Worm (Caenorhabditis elegans) whole organism, L4 larva: ENCODE results near the gene C25F9.13.

Source experiments
- ceh-32 ChIP-seq: sonication (generic microtip); optimal IDR thresholded peaks from 2 replicates; lab custom pipeline; 2016; ENCODE audit warnings: mild to moderate bottlenecking, missing genetic modification characterization, missing compliant biosample characterization; ENCODE audit not compliant: poor library complexity
- ces-1 ChIP-seq: fragments of 150-350 bp; sonication (generic microtip); optimal IDR thresholded peaks from 4 replicates; lab custom pipeline; 2014; ENCODE audit warnings: missing biosample characterization, missing genetic modification reagents, missing genetic modification characterization
- ctbp-1 ChIP-seq: fragments of 200-800 bp; sonication (Bioruptor generic); IDR thresholded peaks from 2 replicates; pipeline ENCODE4 v1.3.6; 2022; ENCODE audit warnings: missing genetic modification reagents, missing genetic modification characterization, missing compliant biosample characterization
- fkh-10 ChIP-seq: fragments of 150-350 bp; optimal IDR thresholded peaks from 2 replicates; lab custom pipeline; 2014; ENCODE audit warnings: missing biosample characterization, missing genetic modification reagents, missing genetic modification characterization
- hmg-1.1 ChIP-seq: fragments of 200-800 bp; sonication (Bioruptor generic); IDR thresholded peaks from 2 replicates; pipeline ENCODE4 v1.3.6; 2022; ENCODE audit warnings: missing genetic modification reagents, missing genetic modification characterization, missing compliant biosample characterization
- lir-3 ChIP-seq: sonication (generic microtip); optimal IDR thresholded peaks from 2 replicates; lab custom pipeline; 2016; ENCODE audit warnings: mild to moderate bottlenecking, missing genetic modification characterization, missing compliant biosample characterization
- nhr-28 ChIP-seq: fragments of 150-350 bp; optimal IDR thresholded peaks from 2 replicates; lab custom pipeline; 2014; ENCODE audit warnings: missing biosample characterization, missing genetic modification characterization
- sdz-12 ChIP-seq: fragments of 200-800 bp; sonication (Bioruptor generic); optimal IDR thresholded peaks from 2 replicates; lab custom pipeline; 2018; ENCODE audit warnings: mild to moderate bottlenecking, missing genetic modification characterization, missing compliant biosample characterization
- zag-1 ChIP-seq: fragments of 150-350 bp; optimal IDR thresholded peaks from 2 replicates; lab custom pipeline; 2014; ENCODE audit warnings: missing biosample characterization, missing genetic modification characterization

DNA sequence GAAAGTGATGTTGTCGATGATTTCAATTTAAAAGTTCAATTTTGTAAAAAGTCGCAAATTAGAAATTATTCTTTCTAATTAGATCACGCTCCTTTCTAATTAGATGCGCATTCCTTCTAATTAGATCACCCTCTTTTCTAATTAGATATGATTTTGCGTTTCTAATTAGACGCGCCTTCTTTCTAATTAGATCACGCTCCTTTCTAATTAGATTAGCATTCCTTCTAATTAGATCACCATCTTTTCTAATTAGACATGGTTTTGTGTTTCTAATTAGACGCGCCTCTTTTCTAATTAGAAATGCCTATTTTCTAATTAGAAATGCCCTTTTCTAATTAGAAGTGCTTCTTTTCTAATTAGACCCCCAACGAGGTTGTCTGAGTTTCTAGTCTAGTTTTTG is 42.1 kb downstream of the C25F9.13 start:
- no peak for TF ChIP-seq hmg-1.1 (GFP tag; lab: Robert Waterston, UW)
- no peak for TF ChIP-seq ceh-32 (tag; lab: Kevin White, UChicago)
- TF ChIP-seq zag-1: no peak
- no peak for TF ChIP-seq nhr-28
- TF ChIP-seq ces-1 (GFP tag; lab: Kevin White, UChicago): no peak
- TF ChIP-seq sdz-12 (GFP tag; lab: Kevin White, UChicago): no peak
- TF ChIP-seq ctbp-1: no peak
- TF ChIP-seq lir-3 (tag; lab: Kevin White, UChicago): no peak
- TF ChIP-seq fkh-10 (GFP tag; lab: Kevin White, UChicago): no peak
